Fruit fly (Drosophila melanogaster) whole organism, prepupa: Measurements from ENCODE around the gene Sec16.

Source experiments
- Blimp-1 ChIP-seq: fragments of 200-800 bp; sonication (Bioruptor generic); optimal IDR thresholded peaks from 3 replicates; lab custom pipeline; 2017; ENCODE audit warnings: missing biosample characterization, missing genetic modification characterization, mild to moderate bottlenecking, moderate library complexity, missing genetic modification reagents
- CG15336 ChIP-seq: fragments of 200-800 bp; sonication (Bioruptor generic); IDR thresholded peaks from 2 replicates; pipeline ENCODE4 v1.3.6; 2022; ENCODE audit warnings: missing biosample characterization, missing genetic modification characterization
- CG6854 ChIP-seq: fragments of 200-800 bp; sonication (Bioruptor generic); optimal IDR thresholded peaks from 2 replicates; lab custom pipeline; 2017; ENCODE audit warnings: missing biosample characterization, mild to moderate bottlenecking, missing genetic modification characterization
- CG8319 ChIP-seq: fragments of 200-800 bp; sonication (Bioruptor generic); optimal IDR thresholded peaks from 3 replicates; lab custom pipeline; 2016; ENCODE audit warnings: missing biosample characterization, missing genetic modification characterization
- Eip75B ChIP-seq: fragments of 200-800 bp; sonication (Bioruptor generic); optimal IDR thresholded peaks from 3 replicates; lab custom pipeline; 2016; ENCODE audit warnings: missing biosample characterization, missing genetic modification characterization
- Eip78C ChIP-seq: fragments of 200-800 bp; sonication (Bioruptor generic); peaks from one replicate; lab custom pipeline; 2016; ENCODE audit warnings: missing biosample characterization, missing genetic modification characterization
- Gug ChIP-seq: fragments of 200-800 bp; sonication (Bioruptor generic); IDR thresholded peaks from 2 replicates; pipeline ENCODE4 v1.3.6; 2022; ENCODE audit warnings: missing biosample characterization, missing genetic modification characterization
- Hr39 ChIP-seq: fragments of 200-800 bp; sonication (Bioruptor generic); optimal IDR thresholded peaks from 2 replicates; lab custom pipeline; 2016; ENCODE audit warnings: missing biosample characterization, missing genetic modification characterization
- Met ChIP-seq: fragments of 200-800 bp; sonication (Bioruptor generic); optimal IDR thresholded peaks from 3 replicates; lab custom pipeline; 2016; ENCODE audit warnings: missing biosample characterization, missing genetic modification characterization
- OdsH ChIP-seq: fragments of 200-800 bp; sonication (Bioruptor generic); optimal IDR thresholded peaks from 3 replicates; lab custom pipeline; 2016; ENCODE audit warnings: missing biosample characterization, missing genetic modification characterization
- eg ChIP-seq: fragments of 200-800 bp; sonication (Bioruptor generic); IDR thresholded peaks from 3 replicates; pipeline ENCODE4 v1.3.6; 2022; ENCODE audit warnings: missing biosample characterization, missing genetic modification characterization
- fkh ChIP-seq: fragments of 200-800 bp; sonication (Bioruptor generic); optimal IDR thresholded peaks from 3 replicates; lab custom pipeline; 2017; ENCODE audit warnings: missing biosample characterization, mild to moderate bottlenecking, missing genetic modification characterization, moderate library complexity
- lz ChIP-seq: fragments of 200-800 bp; sonication (Bioruptor generic); optimal IDR thresholded peaks from 3 replicates; lab custom pipeline; 2016; ENCODE audit warnings: missing biosample characterization, missing genetic modification characterization

dm6 chrX:12592121-12592466, 3.8 kb upstream of the Sec16 start, which contains the start of gene LIMK1:
- TF ChIP-seq Blimp-1 (GFP tag; lab: Kevin White, UChicago) (no peak), Met (GFP tag; lab: Kevin White, UChicago) (no peak), CG15336 (GFP tag; lab: Robert Waterston, UW) (no peak), lz (GFP tag; lab: Kevin White, UChicago) (no peak), Eip78C (GFP tag; lab: Kevin White, UChicago) (peak; percentile 46), Gug (no peak), CG8319 (no peak), CG6854 (GFP tag; lab: Kevin White, UChicago) (no peak), eg (GFP tag; lab: Robert Waterston, UW) (no peak), Eip75B (GFP tag; lab: Kevin White, UChicago) (no peak), Hr39 (no peak), fkh (GFP tag; lab: Kevin White, UChicago) (no peak), OdsH (GFP tag; lab: Kevin White, UChicago) (no peak)
